Worm (Caenorhabditis elegans) whole organism, early embryonic: ENCODE data around the gene C47E8.9.

Experiments
- B0310.2 ChIP-seq: sonication (generic microtip); optimal IDR thresholded peaks from 2 replicates; lab custom pipeline; 2016; ENCODE audit warnings: mild to moderate bottlenecking, missing genetic modification characterization, missing compliant biosample characterization
- F13C5.2 ChIP-seq: sonication (generic microtip); optimal IDR thresholded peaks from 2 replicates; lab custom pipeline; 2017; ENCODE audit warnings: mild to moderate bottlenecking, missing genetic modification characterization, inconsistent platforms, missing compliant biosample characterization
- aly-1 ChIP-seq: sonication (generic microtip); optimal IDR thresholded peaks from 2 replicates; lab custom pipeline; 2016; ENCODE audit warnings: missing genetic modification characterization, missing compliant biosample characterization
- ama-1 ChIP-seq: fragments of 150-350 bp; optimal IDR thresholded peaks from 2 replicates; lab custom pipeline; 2014
- ceh-13 ChIP-seq: fragments of 200-800 bp; sonication (Bioruptor generic); optimal IDR thresholded peaks from 2 replicates; lab custom pipeline; 2018; ENCODE audit warnings: mild to moderate bottlenecking, missing genetic modification characterization, missing compliant biosample characterization
- ceh-36 ChIP-seq: sonication (generic microtip); optimal IDR thresholded peaks from 2 replicates; lab custom pipeline; 2016; ENCODE audit warnings: missing genetic modification characterization, inconsistent platforms, missing compliant biosample characterization
- ets-7 ChIP-seq: sonication (generic microtip); optimal IDR thresholded peaks from 2 replicates; lab custom pipeline; 2016; ENCODE audit warnings: missing genotype, missing genetic modification characterization, missing compliant biosample characterization
- flt-1 ChIP-seq: fragments of 200-800 bp; sonication (Bioruptor generic); IDR thresholded peaks from 2 replicates; pipeline ENCODE4 v1.3.6; 2022; ENCODE audit warnings: missing genetic modification characterization, missing compliant biosample characterization
- hmbx-1 ChIP-seq: sonication (generic microtip); optimal IDR thresholded peaks from 2 replicates; lab custom pipeline; 2016; ENCODE audit warnings: mild to moderate bottlenecking, missing genetic modification characterization, missing compliant biosample characterization
- hmg-4 ChIP-seq: fragments of 200-800 bp; sonication (Bioruptor generic); optimal IDR thresholded peaks from 2 replicates; lab custom pipeline; 2018; ENCODE audit warnings: mild to moderate bottlenecking, missing genetic modification characterization, missing compliant biosample characterization
- scrt-1 ChIP-seq: fragments of 200-800 bp; sonication (Bioruptor generic); IDR thresholded peaks from 2 replicates; pipeline ENCODE4 v1.3.6; 2022; ENCODE audit warnings: missing genetic modification characterization, missing compliant biosample characterization
- sea-1 ChIP-seq: fragments of 200-800 bp; sonication (Bioruptor generic); conservative IDR thresholded peaks from 2 replicates; pipeline ENCODE4 v1.3.6; 2022; ENCODE audit warnings: missing genetic modification characterization, missing compliant biosample characterization
- tbx-37 ChIP-seq: fragments of 200-800 bp; sonication (Bioruptor generic); conservative IDR thresholded peaks from 2 replicates; pipeline ENCODE4 v1.3.6; 2022; ENCODE audit warnings: missing genetic modification reagents, missing genetic modification characterization, missing compliant biosample characterization

ce11 chrV:14615671-14616070 lies 47.4 kb upstream of the C47E8.9 start:
- TF ChIP-seq scrt-1 (no peak), ama-1 (lab: Kevin White, UChicago) (no peak), flt-1 (GFP tag; lab: Robert Waterston, UW) (no peak), aly-1 (no peak), ets-7 (tag; lab: Kevin White, UChicago) (no peak), sea-1 (GFP tag; lab: Robert Waterston, UW) (no peak), ceh-36 (no peak), F13C5.2 (tag; lab: Kevin White, UChicago) (no peak), hmbx-1 (no peak), B0310.2 (tag; lab: Kevin White, UChicago) (no peak), hmg-4 (GFP tag; lab: Kevin White, UChicago) (no peak), tbx-37 (GFP tag; lab: Robert Waterston, UW) (no peak), ceh-13 (GFP tag; lab: Kevin White, UChicago) (no peak)
